Fruit fly (Drosophila melanogaster): ENCODE results near the gene CLIP-190.

CLIP-190 gene

DNA sequence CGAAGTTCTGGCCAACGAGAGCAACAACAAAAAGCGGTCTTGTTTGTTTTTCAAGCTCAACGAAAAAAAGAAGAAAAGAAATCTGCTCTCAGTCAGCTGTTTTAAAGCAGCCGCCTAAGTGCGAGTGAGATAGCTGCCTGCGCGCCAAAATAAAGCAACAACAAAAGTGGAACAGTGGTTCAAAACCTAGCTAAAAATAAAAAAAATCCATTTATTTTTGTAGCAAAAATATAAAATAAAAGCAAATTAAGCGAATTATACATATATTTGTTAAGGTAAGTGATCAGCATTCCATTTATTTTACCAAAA, 675 bp downstream of the CLIP-190 start (continued):
- TF ChIP-seq D (optimal IDR thresholded peaks at IDR 0.05) = no peak
- no peak for TF ChIP-seq D (GFP tag; optimal IDR thresholded peaks at IDR 0.05)
- TF ChIP-seq al (GFP tag; IDR thresholded peaks at IDR 0.05) = no peak
- TF ChIP-seq CG34224 (GFP tag; IDR thresholded peaks at IDR 0.05; ENCODE audit: partially characterized antibody) = no peak
- no peak for TF ChIP-seq CG17912 (GFP tag; optimal IDR thresholded peaks at IDR 0.05)
- no peak for TF ChIP-seq Doc2 (GFP tag; IDR thresholded peaks at IDR 0.05)
- no peak for TF ChIP-seq CG3407 (GFP tag; optimal IDR thresholded peaks at IDR 0.05)
- no peak for TF ChIP-seq CG18599 (GFP tag; optimal IDR thresholded peaks at IDR 0.05)
- no peak for TF ChIP-seq wdn (GFP tag; IDR thresholded peaks at IDR 0.05)
- no peak for TF ChIP-seq tin (GFP tag; optimal IDR thresholded peaks at IDR 0.05)
- no peak for TF ChIP-seq CG5180 (GFP tag; optimal IDR thresholded peaks at IDR 0.05)
- TF ChIP-seq Hr51 (GFP tag; optimal IDR thresholded peaks at IDR 0.05) = peak in 1 of 2 experiments; percentile 23
- TF ChIP-seq jumu (GFP tag; optimal IDR thresholded peaks at IDR 0.05) = no peak
- no peak for TF ChIP-seq NFAT (GFP tag; IDR thresholded peaks at IDR 0.05)
- TF ChIP-seq CG12744 (GFP tag; optimal IDR thresholded peaks at IDR 0.05) = no peak
- no peak for TF ChIP-seq Sox102F (GFP tag; optimal IDR thresholded peaks at IDR 0.05)
- TF ChIP-seq jigr1 (GFP tag; IDR thresholded peaks at IDR 0.05) = no peak
- peak; percentile 43 for TF ChIP-seq gem (tag; optimal IDR thresholded peaks at IDR 0.05)
- no peak for TF ChIP-seq CG10147 (GFP tag; optimal IDR thresholded peaks at IDR 0.05)
- TF ChIP-seq fd102C (GFP tag; optimal IDR thresholded peaks at IDR 0.05) = no peak
- TF ChIP-seq cg (GFP tag; optimal IDR thresholded peaks at IDR 0.05) = no peak
- no peak for TF ChIP-seq Atf-2 (GFP tag; optimal IDR thresholded peaks at IDR 0.05)
- TF ChIP-seq NK7.1 (GFP tag; optimal IDR thresholded peaks at IDR 0.05) = no peak
- no peak for TF ChIP-seq Mad (GFP tag; optimal IDR thresholded peaks at IDR 0.05)
- no peak for TF ChIP-seq Poxn (GFP tag; IDR thresholded peaks at IDR 0.05)
- no peak for TF ChIP-seq Chrac-16 (GFP tag; optimal IDR thresholded peaks at IDR 0.05)
- TF ChIP-seq sqz (GFP tag; optimal IDR thresholded peaks at IDR 0.05) = peak; percentile 57
- TF ChIP-seq CG17612 (GFP tag; IDR thresholded peaks at IDR 0.05) = no peak
- no peak for TF ChIP-seq CG4820 (GFP tag; optimal IDR thresholded peaks at IDR 0.05)
- no peak for TF ChIP-seq CG8944 (GFP tag; optimal IDR thresholded peaks at IDR 0.05)
- TF ChIP-seq Lim3 (GFP tag; IDR thresholded peaks at IDR 0.05) = no peak
- peak; percentile 29 for TF ChIP-seq stwl (tag; optimal IDR thresholded peaks at IDR 0.05)
- peak; percentile 3 for TF ChIP-seq CoRest (tag; optimal IDR thresholded peaks at IDR 0.05)
- no peak for TF ChIP-seq so (GFP tag; IDR thresholded peaks at IDR 0.05)
- TF ChIP-seq CG30403 (GFP tag; optimal IDR thresholded peaks at IDR 0.05) = no peak
- no peak for TF ChIP-seq gsb (GFP tag; IDR thresholded peaks at IDR 0.05)
- no peak for TF ChIP-seq ap (GFP tag; IDR thresholded peaks at IDR 0.05)
- no peak for TF ChIP-seq HLHmδ (GFP tag; optimal IDR thresholded peaks at IDR 0.05)
- no peak for TF ChIP-seq klu (GFP tag; IDR thresholded peaks at IDR 0.05)
- TF ChIP-seq CG15011 (GFP tag; optimal IDR thresholded peaks at IDR 0.05) = no peak
- TF ChIP-seq usp (GFP tag; optimal IDR thresholded peaks at IDR 0.05) = no peak
- TF ChIP-seq rib (GFP tag; IDR thresholded peaks at IDR 0.05) = no peak
- no peak for TF ChIP-seq CG15073 (GFP tag; optimal IDR thresholded peaks at IDR 0.05)
- TF ChIP-seq Dfd (GFP tag; optimal IDR thresholded peaks at IDR 0.05) = no peak
- no peak for TF ChIP-seq CG13775 (GFP tag; optimal IDR thresholded peaks at IDR 0.05)
- TF ChIP-seq CG7928 (GFP tag; optimal IDR thresholded peaks at IDR 0.05) = no peak
- TF ChIP-seq crp (GFP tag; optimal IDR thresholded peaks at IDR 0.05) = peak; percentile 36 to 90
- TF ChIP-seq h (optimal IDR thresholded peaks at IDR 0.05) = no peak
- TF ChIP-seq CG3726 (GFP tag; IDR thresholded peaks at IDR 0.05) = no peak
- TF ChIP-seq HHEX (GFP tag; optimal IDR thresholded peaks at IDR 0.05) = no peak
- peak; percentile 20 for TF ChIP-seq Nf-YC (tag; optimal IDR thresholded peaks at IDR 0.05)
- no peak for TF ChIP-seq CG7745 (tag; optimal IDR thresholded peaks at IDR 0.05)
- peak; percentile 20; the same call in 1 of the 2 replicates for TF ChIP-seq slbo (GFP tag; IDR thresholded peaks at IDR 0.05)
